Fruit fly (Drosophila melanogaster) whole organism, embryonic: Measurements from ENCODE around the gene Prp3.

Experiments used
- Atf3 ChIP-seq: fragments of 200-800 bp; sonication (Bioruptor generic); optimal IDR thresholded peaks from 3 replicates; lab custom pipeline; 2016; ENCODE audit warnings: missing biosample characterization, missing genetic modification characterization
- Bteb2 ChIP-seq: fragments of 200-800 bp; sonication (Bioruptor generic); optimal IDR thresholded peaks from 2 replicates; lab custom pipeline; 2016; ENCODE audit warnings: missing biosample characterization, missing genetic modification characterization
- C15 ChIP-seq: fragments of 200-800 bp; sonication (Bioruptor generic); IDR thresholded peaks from 3 replicates; pipeline ENCODE4 v1.3.6; 2022; ENCODE audit warnings: missing biosample characterization, missing genetic modification characterization
- CG11247 ChIP-seq: fragments of 200-800 bp; sonication (Bioruptor generic); IDR thresholded peaks from 2 replicates; pipeline ENCODE4 v1.3.6; 2022; ENCODE audit warnings: missing biosample characterization, missing genetic modification characterization
- CG11504 ChIP-seq: fragments of 200-800 bp; sonication (Bioruptor generic); optimal IDR thresholded peaks from 3 replicates; lab custom pipeline; 2019; ENCODE audit warnings: missing biosample characterization, mild to moderate bottlenecking, missing genetic modification characterization, moderate library complexity
- CG12104 ChIP-seq: fragments of 200-800 bp; sonication (Bioruptor generic); optimal IDR thresholded peaks from 3 replicates; lab custom pipeline; 2016; ENCODE audit warnings: missing biosample characterization, missing genetic modification characterization
- CG12155 ChIP-seq: fragments of 200-800 bp; sonication (Bioruptor generic); optimal IDR thresholded peaks from 3 replicates; lab custom pipeline; 2016; ENCODE audit warnings: missing biosample characterization, missing genetic modification characterization
- CG12391 ChIP-seq: fragments of 200-800 bp; sonication (Bioruptor generic); optimal IDR thresholded peaks from 3 replicates; lab custom pipeline; 2018; ENCODE audit warnings: missing biosample characterization, mild to moderate bottlenecking, missing genetic modification characterization, moderate library complexity
- CG14014 ChIP-seq: fragments of 200-800 bp; sonication (Bioruptor generic); IDR thresholded peaks from 2 replicates; pipeline ENCODE4 v1.3.6; 2022; ENCODE audit warnings: missing biosample characterization, missing genetic modification characterization
- CG15601 ChIP-seq: fragments of 200-800 bp; sonication (Bioruptor generic); optimal IDR thresholded peaks from 3 replicates; lab custom pipeline; 2019; ENCODE audit warnings: missing biosample characterization, mild to moderate bottlenecking, missing genetic modification characterization, moderate library complexity
- CG16779 ChIP-seq: fragments of 200-800 bp; sonication (Bioruptor generic); IDR thresholded peaks from 2 replicates; pipeline ENCODE4 v1.3.6; 2022; ENCODE audit warnings: missing biosample characterization, missing genetic modification characterization
- CG17186 ChIP-seq: fragments of 200-800 bp; sonication (Bioruptor generic); optimal IDR thresholded peaks from 3 replicates; lab custom pipeline; 2017; ENCODE audit warnings: missing biosample characterization, missing genetic modification reagents, missing genetic modification characterization
- CG17359 ChIP-seq: fragments of 200-800 bp; sonication (Bioruptor generic); optimal IDR thresholded peaks from 3 replicates; lab custom pipeline; 2018; ENCODE audit warnings: missing biosample characterization, mild to moderate bottlenecking, missing genetic modification characterization, moderate library complexity
- CG2199 ChIP-seq: fragments of 200-800 bp; sonication (Bioruptor generic); IDR thresholded peaks from 3 replicates; pipeline ENCODE4 v1.3.6; 2022; ENCODE audit warnings: missing biosample characterization, missing genetic modification characterization
- CG31441 ChIP-seq: fragments of 200-800 bp; sonication (Bioruptor generic); IDR thresholded peaks from 2 replicates; pipeline ENCODE4 v1.3.6; 2022; ENCODE audit warnings: missing biosample characterization, missing genetic modification characterization
- CG34376 ChIP-seq: fragments of 200-800 bp; sonication (Bioruptor generic); optimal IDR thresholded peaks from 2 replicates; lab custom pipeline; 2018; ENCODE audit warnings: missing biosample characterization, mild to moderate bottlenecking, missing genetic modification characterization
- CG4617 ChIP-seq: fragments of 200-800 bp; sonication (Bioruptor generic); optimal IDR thresholded peaks from 3 replicates; lab custom pipeline; 2016; ENCODE audit warnings: missing biosample characterization, missing genetic modification characterization, borderline replicate concordance
- CG4730 ChIP-seq: fragments of 200-800 bp; sonication (Bioruptor generic); IDR thresholded peaks from 2 replicates; pipeline ENCODE4 v1.3.6; 2022; ENCODE audit warnings: missing biosample characterization, missing genetic modification characterization
- CG8359 ChIP-seq: fragments of 200-800 bp; sonication (Bioruptor generic); optimal IDR thresholded peaks from 2 replicates; lab custom pipeline; 2017; ENCODE audit warnings: missing biosample characterization, mild to moderate bottlenecking, missing genetic modification characterization, borderline replicate concordance
- CTCF ChIP-seq: fragments of 200-800 bp; sonication (Bioruptor generic); optimal IDR thresholded peaks from 2 replicates; lab custom pipeline; 2017; ENCODE audit warnings: missing biosample characterization, mild to moderate bottlenecking, missing genetic modification characterization, moderate library complexity
- Dip2 ChIP-seq: fragments of 200-800 bp; sonication (Bioruptor generic); IDR thresholded peaks from 2 replicates; pipeline ENCODE4 v1.3.6; 2022; ENCODE audit warnings: missing biosample characterization, missing genetic modification characterization
- Drgx ChIP-seq: fragments of 200-800 bp; sonication (Bioruptor generic); IDR thresholded peaks from 2 replicates; pipeline ENCODE4 v1.3.6; 2022; ENCODE audit warnings: missing biosample characterization, missing genetic modification characterization
- ERR ChIP-seq: fragments of 200-800 bp; sonication (Bioruptor generic); optimal IDR thresholded peaks from 2 replicates; lab custom pipeline; 2016; ENCODE audit warnings: missing biosample characterization, missing genetic modification characterization
- Gug ChIP-seq: fragments of 200-800 bp; sonication (Bioruptor generic); IDR thresholded peaks from 4 replicates; pipeline ENCODE4 v1.3.6; 2022; ENCODE audit warnings: missing biosample characterization, missing genetic modification characterization
- Hmr ChIP-seq: fragments of 200-800 bp; sonication (Bioruptor generic); optimal IDR thresholded peaks from 3 replicates; lab custom pipeline; 2017; ENCODE audit warnings: mild to moderate bottlenecking, missing biosample characterization, missing genetic modification reagents, missing genetic modification characterization
- Hmx ChIP-seq: fragments of 200-800 bp; sonication (Bioruptor generic); optimal IDR thresholded peaks from 2 replicates; lab custom pipeline; 2016; ENCODE audit warnings: missing biosample characterization, missing genetic modification characterization
- Hsf ChIP-seq: fragments of 200-800 bp; sonication (Bioruptor generic); optimal IDR thresholded peaks from 3 replicates; lab custom pipeline; 2016; ENCODE audit warnings: missing biosample characterization, missing genetic modification characterization
- MTF-1 ChIP-seq: fragments of 200-800 bp; sonication (Bioruptor generic); optimal IDR thresholded peaks from 2 replicates; lab custom pipeline; 2018; ENCODE audit warnings: missing biosample characterization, mild to moderate bottlenecking, missing genetic modification characterization, borderline replicate concordance
- Mes4 ChIP-seq: fragments of 200-800 bp; sonication (Bioruptor generic); optimal IDR thresholded peaks from 2 replicates; lab custom pipeline; 2016; ENCODE audit warnings: missing biosample characterization, missing genetic modification characterization
- NFAT ChIP-seq: fragments of 200-800 bp; sonication (Bioruptor generic); IDR thresholded peaks from 2 replicates; pipeline ENCODE4 v1.3.6; 2022; ENCODE audit warnings: missing biosample characterization, missing genetic modification characterization
- Ptx1 ChIP-seq: fragments of 200-800 bp; sonication (Bioruptor generic); IDR thresholded peaks from 2 replicates; pipeline ENCODE4 v1.3.6; 2022; ENCODE audit warnings: missing biosample characterization, missing genetic modification characterization
- Sox100B ChIP-seq: fragments of 200-800 bp; sonication (Bioruptor generic); optimal IDR thresholded peaks from 3 replicates; lab custom pipeline; 2018; ENCODE audit warnings: missing biosample characterization, mild to moderate bottlenecking, missing genetic modification characterization
- Sox102F ChIP-seq: fragments of 200-800 bp; sonication (Bioruptor generic); optimal IDR thresholded peaks from 2 replicates; lab custom pipeline; 2018; ENCODE audit warnings: missing biosample characterization, mild to moderate bottlenecking, missing genetic modification characterization, moderate library complexity
- Stat92E ChIP-seq, 3 experiments: fragments of >200 bp in 2 of 3; fragments of 200-800 bp in 1 of 3; sonication (Bioruptor generic) in 1 of 3; optimal IDR thresholded peaks; 2 replicates each; lab custom pipeline; 2017 to 2019; ENCODE audit warnings: missing biosample characterization in 3 of 3, missing genetic modification characterization in 3 of 3, mild to moderate bottlenecking in 1 of 3, moderate library complexity in 1 of 3
- al ChIP-seq: fragments of 200-800 bp; sonication (Bioruptor generic); IDR thresholded peaks from 2 replicates; pipeline ENCODE4 v1.3.6; 2022; ENCODE audit warnings: missing biosample characterization, missing genetic modification characterization
- bigmax ChIP-seq: fragments of 200-800 bp; sonication (Bioruptor generic); optimal IDR thresholded peaks from 2 replicates; lab custom pipeline; 2018; ENCODE audit warnings: missing biosample characterization, mild to moderate bottlenecking, missing genetic modification characterization
- crc ChIP-seq: fragments of 200-800 bp; sonication (Bioruptor generic); optimal IDR thresholded peaks from 2 replicates; lab custom pipeline; 2016; ENCODE audit warnings: missing biosample characterization, missing genetic modification characterization
- dysf ChIP-seq: fragments of 200-800 bp; sonication (Bioruptor generic); IDR thresholded peaks from 3 replicates; pipeline ENCODE4 v1.3.6; 2022; ENCODE audit warnings: missing biosample characterization, missing genetic modification characterization
- grn ChIP-seq: fragments of 200-800 bp; sonication (Bioruptor generic); optimal IDR thresholded peaks from 3 replicates; lab custom pipeline; 2017; ENCODE audit warnings: missing biosample characterization, missing genetic modification characterization
- gsb ChIP-seq: fragments of 200-800 bp; sonication (Bioruptor generic); IDR thresholded peaks from 2 replicates; pipeline ENCODE4 v1.3.6; 2022; ENCODE audit warnings: missing biosample characterization, missing genetic modification characterization
- hb ChIP-seq: fragments of 200-800 bp; sonication (Bioruptor generic); IDR thresholded peaks from 3 replicates; pipeline ENCODE4 v1.3.6; 2022; ENCODE audit warnings: missing biosample characterization, missing genetic modification characterization; ENCODE audit not compliant: partially characterized antibody
- ind ChIP-seq: fragments of 200-800 bp; sonication (Bioruptor generic); optimal IDR thresholded peaks from 3 replicates; lab custom pipeline; 2016; ENCODE audit warnings: missing biosample characterization, missing genetic modification characterization
- kah ChIP-seq: fragments of 200-800 bp; sonication (Bioruptor generic); optimal IDR thresholded peaks from 2 replicates; lab custom pipeline; 2018; ENCODE audit warnings: missing biosample characterization, mild to moderate bottlenecking, missing genetic modification characterization
- lbe ChIP-seq: fragments of 200-800 bp; sonication (Bioruptor generic); optimal IDR thresholded peaks from 2 replicates; lab custom pipeline; 2016; ENCODE audit warnings: missing biosample characterization, mild to moderate bottlenecking, missing genetic modification characterization
- lilli ChIP-seq: fragments of 200-800 bp; sonication (Bioruptor generic); optimal IDR thresholded peaks from 3 replicates; lab custom pipeline; 2016; ENCODE audit warnings: missing biosample characterization, missing genetic modification characterization
- rib ChIP-seq: fragments of 200-800 bp; sonication (Bioruptor generic); IDR thresholded peaks from 2 replicates; pipeline ENCODE4 v1.3.6; 2022; ENCODE audit warnings: missing biosample characterization, missing genetic modification characterization
- sens ChIP-seq: fragments of 200-800 bp; sonication (Bioruptor generic); peaks from one replicate; lab custom pipeline; 2016; ENCODE audit warnings: missing biosample characterization, missing genetic modification characterization
- slbo ChIP-seq: fragments of 200-800 bp; sonication (Bioruptor generic); IDR thresholded peaks from 2 replicates; pipeline ENCODE4 v1.3.6; 2022; ENCODE audit warnings: missing biosample characterization, missing genetic modification characterization
- slou ChIP-seq: fragments of 200-800 bp; sonication (Bioruptor generic); optimal IDR thresholded peaks from 3 replicates; lab custom pipeline; 2016; ENCODE audit warnings: missing biosample characterization, missing genetic modification characterization
- tio ChIP-seq: fragments of 200-800 bp; sonication (Bioruptor generic); optimal IDR thresholded peaks from 2 replicates; lab custom pipeline; 2017; ENCODE audit warnings: missing biosample characterization, missing genetic modification characterization, inconsistent platforms
- toy ChIP-seq: fragments of 200-800 bp; sonication (Bioruptor generic); IDR thresholded peaks from 2 replicates; pipeline ENCODE4 v1.3.6; 2022; ENCODE audit warnings: missing biosample characterization, missing genetic modification characterization
- tx ChIP-seq: fragments of 200-800 bp; sonication (Bioruptor generic); optimal IDR thresholded peaks from 2 replicates; lab custom pipeline; 2016; ENCODE audit warnings: missing biosample characterization, missing genetic modification characterization
- vfl ChIP-seq: fragments of 200-800 bp; sonication (Bioruptor generic); optimal IDR thresholded peaks from 2 replicates; lab custom pipeline; 2016; ENCODE audit warnings: missing biosample characterization, missing genetic modification characterization

Gene Prp3

DNA sequence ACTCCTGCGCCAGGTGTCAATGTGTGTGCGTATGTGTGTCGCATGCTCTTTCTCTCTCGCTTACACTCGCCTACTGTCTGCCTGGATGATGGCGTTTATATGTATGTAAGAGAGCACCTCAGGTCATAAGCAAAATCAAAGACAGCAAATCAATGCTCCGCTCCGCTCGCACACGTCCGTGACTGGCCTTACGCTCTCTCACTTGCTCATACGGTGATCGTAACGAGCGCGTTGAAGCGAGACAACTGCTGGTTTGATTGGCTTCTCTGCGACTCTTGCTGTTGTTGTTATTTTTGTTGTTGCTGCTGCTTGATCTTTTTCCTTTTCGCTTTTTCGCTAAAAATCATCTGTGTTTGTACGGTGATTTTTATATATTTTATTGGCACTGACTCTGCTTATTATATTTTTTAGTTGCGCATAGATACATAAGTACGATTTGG is 14.5 kb upstream of the Prp3 start (continued):
- TF ChIP-seq bigmax (GFP tag; lab: Kevin White, UChicago) = no peak
- no peak for TF ChIP-seq CG15601 (tag; lab: Kevin White, UChicago)
- TF ChIP-seq dysf (GFP tag; lab: Robert Waterston, UW) = no peak
- no peak for TF ChIP-seq C15
- TF ChIP-seq CG17359 = no peak
- no peak for TF ChIP-seq Atf3 (GFP tag; lab: Kevin White, UChicago)
- TF ChIP-seq lilli (GFP tag; lab: Kevin White, UChicago) = no peak
- TF ChIP-seq hb (GFP tag; lab: Robert Waterston, UW) = no peak
- TF ChIP-seq CG17186 (GFP tag; lab: Kevin White, UChicago) = no peak
- TF ChIP-seq CG2199 (GFP tag; lab: Robert Waterston, UW) = peak; percentile 89
- TF ChIP-seq crc (GFP tag; lab: Kevin White, UChicago) = no peak
- TF ChIP-seq Ptx1 (GFP tag; lab: Robert Waterston, UW) = no peak
- TF ChIP-seq Gug (GFP tag; lab: Robert Waterston, UW) = no peak
- TF ChIP-seq CTCF (GFP tag; lab: Kevin White, UChicago) = no peak
- no peak for TF ChIP-seq CG11247
- no peak for TF ChIP-seq ERR (GFP tag; lab: Kevin White, UChicago)
- TF ChIP-seq Dip2 = no peak
- no peak for TF ChIP-seq gsb (GFP tag; lab: Robert Waterston, UW)
- no peak for TF ChIP-seq CG12391
- TF ChIP-seq CG14014 = no peak
- TF ChIP-seq Hmr = no peak
- no peak for TF ChIP-seq Sox100B (GFP tag; lab: Kevin White, UChicago)
- peak; percentile 66 for TF ChIP-seq kah (GFP tag; lab: Kevin White, UChicago)
- no peak for TF ChIP-seq Hmx (GFP tag; lab: Kevin White, UChicago)
- no peak for TF ChIP-seq vfl
- no peak for TF ChIP-seq Stat92E (GFP tag; optimal IDR thresholded peaks at IDR 0.05; lab: Kevin White, UChicago)
- no peak for TF ChIP-seq Bteb2 (GFP tag; lab: Kevin White, UChicago)
- no peak for TF ChIP-seq CG11504 (tag; lab: Kevin White, UChicago)
- TF ChIP-seq grn (GFP tag; lab: Kevin White, UChicago) = no peak
- TF ChIP-seq rib (GFP tag; lab: Robert Waterston, UW) = no peak; the same call in none of the 2 replicates
- no peak for TF ChIP-seq ind (GFP tag; lab: Kevin White, UChicago)
- TF ChIP-seq CG12104 (GFP tag; lab: Kevin White, UChicago) = no peak
- peak; percentile 86 for TF ChIP-seq sens (GFP tag; lab: Kevin White, UChicago)
- TF ChIP-seq CG16779 = no peak
- no peak for TF ChIP-seq MTF-1 (GFP tag; lab: Kevin White, UChicago)
- TF ChIP-seq NFAT (GFP tag; lab: Robert Waterston, UW) = no peak
- TF ChIP-seq Mes4 (GFP tag; lab: Kevin White, UChicago) = no peak
- TF ChIP-seq CG4730 = no peak
- TF ChIP-seq tio (GFP tag; lab: Kevin White, UChicago) = no peak
- TF ChIP-seq tx (GFP tag; lab: Kevin White, UChicago) = no peak
- TF ChIP-seq Drgx (GFP tag; lab: Robert Waterston, UW) = peak; percentile 64
- no peak for TF ChIP-seq Hsf (GFP tag; lab: Kevin White, UChicago)
- no peak for TF ChIP-seq Sox102F
- no peak for TF ChIP-seq toy (GFP tag; lab: Robert Waterston, UW)
- peak; percentile 63 for TF ChIP-seq CG34376
- TF ChIP-seq CG4617 = no peak
- peak; percentile 14 for TF ChIP-seq lbe (GFP tag; lab: Kevin White, UChicago)
- TF ChIP-seq CG31441 (GFP tag; lab: Robert Waterston, UW) = no peak
- TF ChIP-seq CG8359 (GFP tag; lab: Kevin White, UChicago) = no peak
- TF ChIP-seq al = no peak
- TF ChIP-seq slbo (GFP tag; lab: Robert Waterston, UW) = no peak
- peak; percentile 61 for TF ChIP-seq CG12155 (GFP tag; lab: Kevin White, UChicago)
- no peak for TF ChIP-seq slou (GFP tag; lab: Kevin White, UChicago)
